Worm (Caenorhabditis elegans) whole organism, L1 larva: Measurements from ENCODE around the gene C17F4.11.
A peak's percentile ranks its signal among the peaks of the same experiment; 100 is the strongest.

Experiments used
- F16B12.6 ChIP-seq: fragments of 150-350 bp; optimal IDR thresholded peaks from 2 replicates; lab custom pipeline; 2014; ENCODE audit warnings: missing biosample characterization, missing genetic modification characterization
- aly-2 ChIP-seq: fragments of 150-350 bp; optimal IDR thresholded peaks from 2 replicates; lab custom pipeline; 2014; ENCODE audit warnings: missing biosample characterization, missing genetic modification characterization
- ama-1 ChIP-seq: fragments of 150-350 bp; optimal IDR thresholded peaks from 2 replicates; lab custom pipeline; 2014
- blmp-1 ChIP-seq: fragments of 150-350 bp; optimal IDR thresholded peaks from 2 replicates; lab custom pipeline; 2014; ENCODE audit warnings: missing biosample characterization, missing genetic modification characterization
- ceh-90 ChIP-seq: sonication (generic microtip); optimal IDR thresholded peaks from 2 replicates; lab custom pipeline; 2016; ENCODE audit warnings: missing genetic modification characterization, missing compliant biosample characterization
- ces-1 ChIP-seq: fragments of 150-350 bp; optimal IDR thresholded peaks from 2 replicates; lab custom pipeline; 2014; ENCODE audit warnings: missing biosample characterization, missing genetic modification reagents, missing genetic modification characterization
- dpl-1 ChIP-seq, 3 experiments: fragments of 150-350 bp in 2 of 3; sonication (generic microtip) in 1 of 3; optimal IDR thresholded peaks; 2 replicates each; lab custom pipeline; 2014 to 2017; ENCODE audit warnings: missing biosample characterization in 3 of 3, missing genetic modification characterization in 3 of 3, missing genetic modification reagents in 3 of 3
- dsc-1 ChIP-seq: sonication (generic microtip); optimal IDR thresholded peaks from 2 replicates; lab custom pipeline; 2016; ENCODE audit warnings: mild to moderate bottlenecking, missing genetic modification characterization, missing compliant biosample characterization
- efl-1 ChIP-seq, 4 experiments: fragments of 150-350 bp; optimal IDR thresholded peaks in 3 of 4; peaks in 1 of 4; 1 replicate in 1 of 4; 2 replicates in 3 of 4; lab custom pipeline; 2014; ENCODE audit warnings: missing biosample characterization in 2 of 4, missing genetic modification characterization in 2 of 4, missing genetic modification reagents in 2 of 4
- efl-3 ChIP-seq: fragments of 200-800 bp; sonication (Bioruptor generic); optimal IDR thresholded peaks from 2 replicates; lab custom pipeline; 2018; ENCODE audit warnings: mild to moderate bottlenecking, missing genetic modification characterization, missing compliant biosample characterization
- egl-13 ChIP-seq: sonication (generic microtip); optimal IDR thresholded peaks from 2 replicates; lab custom pipeline; 2016; ENCODE audit warnings: missing genotype, missing genetic modification reagents, missing genetic modification characterization, missing compliant biosample characterization
- elt-2 ChIP-seq: sonication (generic microtip); optimal IDR thresholded peaks from 2 replicates; lab custom pipeline; 2016; ENCODE audit warnings: missing genetic modification characterization, mild to moderate bottlenecking, inconsistent platforms, missing compliant biosample characterization, missing genetic modification reagents
- fkh-4 ChIP-seq: sonication (generic microtip); optimal IDR thresholded peaks from 2 replicates; lab custom pipeline; 2016; ENCODE audit warnings: missing compliant biosample characterization, missing genetic modification characterization, borderline replicate concordance
- fkh-8 ChIP-seq: sonication (generic microtip); optimal IDR thresholded peaks from 2 replicates; lab custom pipeline; 2016; ENCODE audit warnings: mild to moderate bottlenecking, missing genetic modification characterization, missing compliant biosample characterization
- grh-1 ChIP-seq: fragments of 200-800 bp; sonication (Bioruptor generic); IDR thresholded peaks from 2 replicates; pipeline ENCODE4 v1.3.6; 2022; ENCODE audit warnings: missing genetic modification reagents, missing genetic modification characterization, missing compliant biosample characterization
- hlh-17 ChIP-seq: fragments of 200-800 bp; sonication (Bioruptor generic); optimal IDR thresholded peaks from 2 replicates; lab custom pipeline; 2018; ENCODE audit warnings: missing genetic modification characterization, mild to moderate bottlenecking, missing compliant biosample characterization, moderate library complexity, borderline replicate concordance
- irx-1 ChIP-seq: sonication (generic microtip); optimal IDR thresholded peaks from 2 replicates; lab custom pipeline; 2016; ENCODE audit warnings: missing genetic modification characterization, missing compliant biosample characterization
- lin-13 ChIP-seq: fragments of 150-350 bp; optimal IDR thresholded peaks from 2 replicates; lab custom pipeline; 2014; ENCODE audit warnings: missing biosample characterization, missing genetic modification reagents, missing genetic modification characterization
- lin-14 ChIP-seq: fragments of 200-800 bp; sonication (Bioruptor generic); optimal IDR thresholded peaks from 2 replicates; lab custom pipeline; 2018; ENCODE audit warnings: mild to moderate bottlenecking, missing genetic modification characterization, moderate library complexity, missing compliant biosample characterization
- lin-39 ChIP-seq: fragments of 150-350 bp; optimal IDR thresholded peaks from 2 replicates; lab custom pipeline; 2014; ENCODE audit warnings: missing biosample characterization, missing genetic modification reagents, missing genetic modification characterization
- lsy-2 ChIP-seq, 2 experiments: fragments of 150-350 bp; optimal IDR thresholded peaks; 2 replicates each; lab custom pipeline; 2014; ENCODE audit warnings: missing biosample characterization in 2 of 2, missing genetic modification characterization in 2 of 2
- mdl-1 ChIP-seq, 2 experiments: fragments of 150-350 bp; optimal IDR thresholded peaks; 2 replicates each; lab custom pipeline; 2014 to 2017; ENCODE audit warnings: missing biosample characterization in 2 of 2, missing genetic modification characterization in 2 of 2, inconsistent platforms in 1 of 2
- mep-1 ChIP-seq: fragments of 150-350 bp; optimal IDR thresholded peaks from 2 replicates; lab custom pipeline; 2014; ENCODE audit warnings: missing biosample characterization, missing genetic modification characterization
- nhr-11 ChIP-seq: fragments of 150-350 bp; optimal IDR thresholded peaks from 2 replicates; lab custom pipeline; 2014; ENCODE audit warnings: missing biosample characterization, missing genetic modification characterization
- nhr-12 ChIP-seq: sonication (generic microtip); optimal IDR thresholded peaks from 2 replicates; lab custom pipeline; 2017; ENCODE audit warnings: missing biosample characterization, missing genetic modification characterization
- nhr-19 ChIP-seq: fragments of 200-800 bp; sonication (Bioruptor generic); conservative IDR thresholded peaks from 2 replicates; pipeline ENCODE4 v1.3.6; 2022; ENCODE audit warnings: missing genetic modification characterization, missing compliant biosample characterization
- nhr-20 ChIP-seq: sonication (generic microtip); optimal IDR thresholded peaks from 2 replicates; lab custom pipeline; 2016; ENCODE audit warnings: mild to moderate bottlenecking, missing genetic modification characterization, missing compliant biosample characterization
- nhr-47 ChIP-seq: sonication (generic microtip); optimal IDR thresholded peaks from 2 replicates; lab custom pipeline; 2016; ENCODE audit warnings: mild to moderate bottlenecking, missing genetic modification characterization, moderate library complexity, missing compliant biosample characterization
- nhr-71 ChIP-seq: sonication (generic microtip); optimal IDR thresholded peaks from 2 replicates; lab custom pipeline; 2016; ENCODE audit warnings: mild to moderate bottlenecking, missing genetic modification characterization, moderate library complexity, missing compliant biosample characterization
- nhr-85 ChIP-seq: sonication (generic microtip); peaks from one replicate; lab custom pipeline; 2016; ENCODE audit warnings: missing genetic modification characterization, inconsistent platforms, missing compliant biosample characterization
- skn-1 ChIP-seq: fragments of 150-350 bp; optimal IDR thresholded peaks from 2 replicates; lab custom pipeline; 2014; ENCODE audit warnings: missing biosample characterization, missing genetic modification characterization
- snu-23 ChIP-seq: sonication (generic microtip); optimal IDR thresholded peaks from 2 replicates; lab custom pipeline; 2016; ENCODE audit warnings: missing genetic modification characterization, missing compliant biosample characterization
- sup-37 ChIP-seq: fragments of 200-800 bp; sonication (Bioruptor generic); optimal IDR thresholded peaks from 2 replicates; lab custom pipeline; 2018; ENCODE audit warnings: mild to moderate bottlenecking, missing genetic modification characterization, missing compliant biosample characterization
- tlp-1 ChIP-seq: fragments of 150-350 bp; optimal IDR thresholded peaks from 2 replicates; lab custom pipeline; 2014; ENCODE audit warnings: missing biosample characterization, missing genetic modification characterization
- unc-130 ChIP-seq: fragments of 150-350 bp; optimal IDR thresholded peaks from 2 replicates; lab custom pipeline; 2017; ENCODE audit warnings: missing biosample characterization, missing genetic modification characterization, inconsistent platforms
- unc-30 ChIP-seq: sonication (generic microtip); optimal IDR thresholded peaks from 2 replicates; lab custom pipeline; 2017; ENCODE audit warnings: missing biosample characterization, missing genetic modification characterization
- vab-15 ChIP-seq: sonication (generic microtip); optimal IDR thresholded peaks from 2 replicates; lab custom pipeline; 2017; ENCODE audit warnings: missing genotype, mild to moderate bottlenecking, missing genetic modification characterization, missing compliant biosample characterization
- xbp-1 ChIP-seq: sonication (generic microtip); optimal IDR thresholded peaks from 2 replicates; lab custom pipeline; 2016; ENCODE audit warnings: missing genetic modification characterization, missing compliant biosample characterization
- ztf-4 ChIP-seq: fragments of 150-350 bp; optimal IDR thresholded peaks from 2 replicates; lab custom pipeline; 2014; ENCODE audit warnings: missing biosample characterization, missing genetic modification characterization

C17F4.11 gene

ce11 chrII:3262504-3262903 is 25.2 kb downstream of the C17F4.11 start, which contains the start of gene F02E11.2:
F02E11.2 (plus strand) TSS chrII:3262804.
- TF ChIP-seq nhr-47 (tag; lab: Kevin White, UChicago) = no peak
- TF ChIP-seq skn-1 = no peak
- TF ChIP-seq elt-2 (tag; lab: Kevin White, UChicago) = no peak
- no peak for TF ChIP-seq grh-1 (GFP tag; lab: Robert Waterston, UW)
- TF ChIP-seq ztf-4 (tag; lab: Kevin White, UChicago) = no peak
- no peak for TF ChIP-seq xbp-1 (tag; lab: Kevin White, UChicago)

ce11 chrII:3264704-3265103 is 27.4 kb downstream of the C17F4.11 start:
- no peak for TF ChIP-seq blmp-1
- TF ChIP-seq unc-130 = no peak
- no peak for TF ChIP-seq vab-15
- TF ChIP-seq nhr-20 (tag; lab: Kevin White, UChicago) = no peak
- TF ChIP-seq dpl-1 (GFP tag; optimal IDR thresholded peaks at IDR 0.05; lab: Kevin White, UChicago) = no peak
- TF ChIP-seq ces-1 = no peak
- no peak for TF ChIP-seq sup-37 (GFP tag; lab: Kevin White, UChicago)
- no peak for TF ChIP-seq dsc-1
- TF ChIP-seq efl-3 (GFP tag; lab: Kevin White, UChicago) = no peak
- TF ChIP-seq nhr-12 = no peak
- TF ChIP-seq tlp-1 (tag; lab: Kevin White, UChicago) = no peak
- TF ChIP-seq lin-39 (tag; lab: Kevin White, UChicago) = no peak
- TF ChIP-seq lsy-2 (tag; optimal IDR thresholded peaks at IDR 0.05; lab: Kevin White, UChicago) = no peak
- TF ChIP-seq egl-13 (tag; lab: Kevin White, UChicago) = no peak
- no peak for TF ChIP-seq unc-30 (tag; lab: Kevin White, UChicago)
- TF ChIP-seq mdl-1 (tag; optimal IDR thresholded peaks at IDR 0.05; lab: Kevin White, UChicago) = no peak

- no peak for TF ChIP-seq snu-23
- TF ChIP-seq fkh-8 = peak; percentile 11
- TF ChIP-seq ama-1 (lab: Kevin White, UChicago) = no peak
Measured at ce11 chrII:3267365-3267764, 30.1 kb downstream of the C17F4.11 start, which contains the start of gene F02E11.7. F02E11.7 (plus strand) TSS chrII:3267665.

- TF ChIP-seq lsy-2 (tag; optimal IDR thresholded peaks at IDR 0.05; lab: Kevin White, UChicago) (peak in 1 of 2 experiments; percentile 10), F16B12.6 (tag; lab: Kevin White, UChicago) (no peak), snu-23 (peak; percentile 3), nhr-19 (GFP tag; lab: Robert Waterston, UW) (0 out of 2 replicates have a peak, but pooled peaks have one; percentile 8), efl-1 (optimal IDR thresholded peaks at IDR 0.05; lab: Kevin White, UChicago) (peak in 1 of 2 experiments; percentile 1), efl-1 (GFP tag; optimal IDR thresholded peaks at IDR 0.05 in 1 of 2; lab: Kevin White, UChicago) (no peak)
Measured at ce11 chrII:3267815-3268214, 30.5 kb downstream of the C17F4.11 start.

- TF ChIP-seq nhr-12 (no peak), unc-30 (tag; lab: Kevin White, UChicago) (peak; percentile 26), fkh-8 (peak; percentile 4), dsc-1 (peak; percentile 59), mep-1 (tag; lab: Kevin White, UChicago) (peak; percentile 9), nhr-20 (tag; lab: Kevin White, UChicago) (no peak), nhr-71 (peak; percentile 27), aly-2 (tag; lab: Kevin White, UChicago) (no peak)
Measured at ce11 chrII:3270598-3270997, 33.3 kb downstream of the C17F4.11 start.

ce11 chrII:3274923-3275322 is 37.7 kb downstream of the C17F4.11 start, which contains the start of gene F02E11.3:
F02E11.3 (minus strand) TSS chrII:3275023.
- TF ChIP-seq irx-1 (tag; lab: Kevin White, UChicago) (no peak), fkh-4 (tag; lab: Kevin White, UChicago) (no peak), nhr-11 (tag; lab: Kevin White, UChicago) (no peak), ceh-90 (tag; lab: Kevin White, UChicago) (no peak), lin-14 (GFP tag; lab: Kevin White, UChicago) (no peak), hlh-17 (GFP tag; lab: Kevin White, UChicago) (no peak), nhr-85 (no peak), lin-13 (no peak)
- TF ChIP-seq, all 84 proteins: peak for 0
